Worm (Caenorhabditis elegans) whole organism, L4/young adult: Measurements from ENCODE around the gene C44C10.3.

ENCODE experiments used
- W03F9.2 ChIP-seq: fragments of 150-350 bp; optimal IDR thresholded peaks from 2 replicates; lab custom pipeline; 2014; ENCODE audit warnings: missing biosample characterization, missing genetic modification characterization
- him-1 ChIP-seq: sonication (generic microtip); optimal IDR thresholded peaks from 2 replicates; lab custom pipeline; 2016; ENCODE audit warnings: missing genotype, missing genetic modification reagents, missing genetic modification characterization, missing compliant biosample characterization

- TF ChIP-seq W03F9.2 (tag; lab: Kevin White, UChicago) (peak; percentile 65), him-1 (tag; lab: Kevin White, UChicago) (no peak)
Measured at ce11 chrX:11656519-11657006, 45.8 kb upstream of the C44C10.3 start, which contains the start of gene T04F8.2.
